Worm (Caenorhabditis elegans): ENCODE data around the gene tsp-17.
A peak's percentile ranks its signal among the peaks of the same experiment; 100 is the strongest.

tsp-17 gene

ce11 chrX:3701861-3702260 is 20.9 kb downstream of the tsp-17 start:
- TF ChIP-seq mab-5 (tag; optimal IDR thresholded peaks at IDR 0.05): no peak
- TF ChIP-seq unc-39 (tag; optimal IDR thresholded peaks at IDR 0.05): no peak
- no peak for TF ChIP-seq lin-32 (GFP tag; optimal IDR thresholded peaks at IDR 0.05)

DNA sequence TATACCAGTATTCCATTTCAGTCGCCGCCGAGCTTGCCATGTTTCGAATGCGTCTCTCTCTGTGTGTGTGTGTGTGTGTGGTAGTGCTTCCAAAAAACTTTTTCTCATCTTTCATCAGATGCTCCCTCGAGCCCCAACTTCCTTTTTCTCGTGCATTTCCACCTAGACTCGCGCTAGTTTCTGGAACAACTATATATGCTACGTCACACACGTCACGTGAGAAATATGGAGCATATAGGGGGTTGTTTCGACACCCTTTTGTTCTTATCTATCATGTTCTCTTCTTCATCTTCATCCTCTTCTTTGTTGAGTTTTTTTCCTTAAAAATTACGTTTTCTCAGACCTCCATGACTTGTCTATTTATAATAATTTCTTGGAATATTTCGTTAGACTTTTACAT is 24.4 kb downstream of the tsp-17 start:
- TF ChIP-seq mep-1 (tag; optimal IDR thresholded peaks at IDR 0.05) (no peak), lin-32 (GFP tag; optimal IDR thresholded peaks at IDR 0.05) (no peak), sptf-1 (tag; optimal IDR thresholded peaks at IDR 0.05) (no peak), cnd-1 (tag; optimal IDR thresholded peaks at IDR 0.05) (no peak), nhr-2 (tag; optimal IDR thresholded peaks at IDR 0.05) (no peak), ces-1 (GFP tag; optimal IDR thresholded peaks at IDR 0.05) (no peak), lin-13 (tag; optimal IDR thresholded peaks at IDR 0.05) (no peak), tbx-8 (GFP tag; optimal IDR thresholded peaks at IDR 0.05) (no peak), elt-3 (tag; optimal IDR thresholded peaks at IDR 0.05) (no peak), unc-120 (tag; optimal IDR thresholded peaks at IDR 0.05; ENCODE audit: poor library complexity, severe bottlenecking) (no peak), nhr-12 (tag; optimal IDR thresholded peaks at IDR 0.05) (no peak), ztf-11 (tag; optimal IDR thresholded peaks at IDR 0.05) (no peak), unc-62 (GFP tag; optimal IDR thresholded peaks at IDR 0.05) (no peak), nhr-76 (tag; optimal IDR thresholded peaks at IDR 0.05) (no peak), lsy-2 (tag; optimal IDR thresholded peaks at IDR 0.05) (no peak), M03D4.4 (tag; optimal IDR thresholded peaks at IDR 0.05) (no peak)

ce11 chrX:3706319-3706718 is 25.4 kb downstream of the tsp-17 start:
- TF ChIP-seq hlh-1 (tag; optimal IDR thresholded peaks at IDR 0.05): peak; percentile 32
- TF ChIP-seq drap-1 (GFP tag; optimal IDR thresholded peaks at IDR 0.05): no peak

DNA sequence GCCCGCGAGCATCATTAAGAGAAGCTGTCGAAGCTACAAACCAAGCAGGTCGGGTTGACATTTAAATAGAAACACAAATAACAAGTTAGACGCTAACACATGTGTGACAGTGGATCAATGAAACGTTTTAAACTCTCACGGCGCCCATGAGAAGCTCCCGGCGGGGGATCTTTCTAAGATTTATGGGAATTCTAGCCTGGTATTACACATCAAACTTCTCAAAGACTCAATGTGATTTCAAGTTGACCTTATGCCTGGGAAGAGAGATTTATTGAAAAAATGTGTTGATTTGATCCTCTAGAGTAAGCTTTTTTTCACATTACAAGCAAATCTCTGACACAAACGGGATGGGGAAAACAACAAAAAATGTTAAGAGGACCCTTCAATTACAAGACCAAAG is 28.8 kb downstream of the tsp-17 start:
- TF ChIP-seq nhr-12 (tag; optimal IDR thresholded peaks at IDR 0.05): no peak

- no peak for TF ChIP-seq nhr-76 (tag; optimal IDR thresholded peaks at IDR 0.05)
- TF ChIP-seq nhr-28 (tag; optimal IDR thresholded peaks at IDR 0.05): no peak
- TF ChIP-seq drap-1 (GFP tag; optimal IDR thresholded peaks at IDR 0.05): no peak
- peak; percentile 43 for TF ChIP-seq hlh-1 (tag; optimal IDR thresholded peaks at IDR 0.05)
Measured at ce11 chrX:3711581-3712101, 30.7 kb downstream of the tsp-17 start.

- TF ChIP-seq ces-1 (GFP tag; optimal IDR thresholded peaks at IDR 0.05): no peak
- no peak for TF ChIP-seq sem-2 (GFP tag; optimal IDR thresholded peaks at IDR 0.05)
- TF ChIP-seq bed-3 (GFP tag; optimal IDR thresholded peaks at IDR 0.05): no peak
- TF ChIP-seq nhr-2 (tag; optimal IDR thresholded peaks at IDR 0.05): no peak
- no peak for TF ChIP-seq pha-4 (tag; optimal IDR thresholded peaks at IDR 0.05)
- TF ChIP-seq nhr-76 (tag; optimal IDR thresholded peaks at IDR 0.05): no peak
- no peak for TF ChIP-seq sptf-1 (tag; optimal IDR thresholded peaks at IDR 0.05)
- TF ChIP-seq lin-13 (tag; optimal IDR thresholded peaks at IDR 0.05): no peak
- TF ChIP-seq cnd-1 (tag; optimal IDR thresholded peaks at IDR 0.05): no peak
- TF ChIP-seq zip-8 (tag; optimal IDR thresholded peaks at IDR 0.05): no peak
- TF ChIP-seq mep-1 (tag; optimal IDR thresholded peaks at IDR 0.05): no peak
- TF ChIP-seq elt-3 (tag; optimal IDR thresholded peaks at IDR 0.05): no peak
- no peak for TF ChIP-seq M03D4.4 (tag; optimal IDR thresholded peaks at IDR 0.05)
- no peak for TF ChIP-seq unc-120 (tag; optimal IDR thresholded peaks at IDR 0.05; ENCODE audit: poor library complexity, severe bottlenecking)
- TF ChIP-seq nhr-12 (tag; optimal IDR thresholded peaks at IDR 0.05): no peak
- no peak for TF ChIP-seq unc-39 (tag; optimal IDR thresholded peaks at IDR 0.05)
Measured at ce11 chrX:3714797-3715196, 33.8 kb downstream of the tsp-17 start, which contains the start of gene C01C4.2. Gene C01C4.2 (plus strand): TSS chrX:3715097.

ce11 chrX:3715835-3716234 is 34.9 kb downstream of the tsp-17 start:
- TF ChIP-seq ces-1 (GFP tag; optimal IDR thresholded peaks at IDR 0.05): no peak
- no peak for TF ChIP-seq lsy-2 (tag; optimal IDR thresholded peaks at IDR 0.05)
- TF ChIP-seq ceh-83 (GFP tag; optimal IDR thresholded peaks at IDR 0.05): no peak
- no peak for TF ChIP-seq elt-1 (tag; optimal IDR thresholded peaks at IDR 0.05; ENCODE audit: borderline replicate concordance, insufficient read depth)
- TF ChIP-seq elt-3 (tag; optimal IDR thresholded peaks at IDR 0.05): no peak
- TF ChIP-seq ztf-11 (tag; optimal IDR thresholded peaks at IDR 0.05): no peak
- TF ChIP-seq cnd-1 (tag; optimal IDR thresholded peaks at IDR 0.05): no peak
- TF ChIP-seq mab-5 (tag; optimal IDR thresholded peaks at IDR 0.05): no peak
- TF ChIP-seq blmp-1 (tag; optimal IDR thresholded peaks at IDR 0.05): no peak
- TF ChIP-seq mls-2 (tag; optimal IDR thresholded peaks at IDR 0.05): no peak
- TF ChIP-seq unc-39 (tag; optimal IDR thresholded peaks at IDR 0.05): no peak
- no peak for TF ChIP-seq bed-3 (GFP tag; optimal IDR thresholded peaks at IDR 0.05)
- no peak for TF ChIP-seq ham-2 (GFP tag; optimal IDR thresholded peaks at IDR 0.05)
- TF ChIP-seq M03D4.4 (tag; optimal IDR thresholded peaks at IDR 0.05): no peak
- TF ChIP-seq ceh-39 (tag; optimal IDR thresholded peaks at IDR 0.05): no peak
- TF ChIP-seq drap-1 (GFP tag; optimal IDR thresholded peaks at IDR 0.05): no peak
- TF ChIP-seq unc-120 (tag; optimal IDR thresholded peaks at IDR 0.05; ENCODE audit: poor library complexity, severe bottlenecking): no peak
- no peak for TF ChIP-seq snpc-4 (tag; optimal IDR thresholded peaks at IDR 0.05)

All from whole organism, mixed stage, embryonic.